Worm (Caenorhabditis elegans) whole organism, young adult: ENCODE results near the gene K03H6.5.

Experiments used
- F22D6.2 ChIP-seq: sonication (generic microtip); optimal IDR thresholded peaks from 2 replicates; lab custom pipeline; 2016; ENCODE audit warnings: mild to moderate bottlenecking, missing genetic modification characterization, missing compliant biosample characterization
- F23B12.7 ChIP-seq: sonication (generic microtip); optimal IDR thresholded peaks from 2 replicates; lab custom pipeline; 2017; ENCODE audit warnings: missing genetic modification characterization, mild to moderate bottlenecking, missing compliant biosample characterization, antibody characterized with exemption, moderate library complexity; ENCODE audit not compliant: insufficient read depth
- F57A8.1 ChIP-seq: fragments of 200-800 bp; sonication (Bioruptor generic); optimal IDR thresholded peaks from 2 replicates; lab custom pipeline; 2018; ENCODE audit warnings: mild to moderate bottlenecking, missing genetic modification characterization, moderate library complexity, missing compliant biosample characterization
- F57C9.4 ChIP-seq: sonication (generic microtip); optimal IDR thresholded peaks from 2 replicates; lab custom pipeline; 2017; ENCODE audit warnings: mild to moderate bottlenecking, missing genetic modification characterization, missing compliant biosample characterization
- K12H6.12 ChIP-seq: fragments of 200-800 bp; sonication (Bioruptor generic); optimal IDR thresholded peaks from 2 replicates; lab custom pipeline; 2018; ENCODE audit warnings: mild to moderate bottlenecking, missing genetic modification characterization, missing compliant biosample characterization
- Y67H2A.10 ChIP-seq: fragments of 200-800 bp; sonication (Bioruptor generic); conservative IDR thresholded peaks from 2 replicates; pipeline ENCODE4 v1.3.6; 2022; ENCODE audit warnings: missing genetic modification reagents, missing genetic modification characterization, missing compliant biosample characterization
- athp-1 ChIP-seq: sonication (generic microtip); optimal IDR thresholded peaks from 2 replicates; lab custom pipeline; 2017; ENCODE audit warnings: mild to moderate bottlenecking, missing genetic modification characterization, missing compliant biosample characterization
- attf-5 ChIP-seq: fragments of 200-800 bp; sonication (Bioruptor generic); optimal IDR thresholded peaks from 2 replicates; lab custom pipeline; 2018; ENCODE audit warnings: mild to moderate bottlenecking, missing genetic modification characterization, missing compliant biosample characterization
- bed-2 ChIP-seq: fragments of 200-800 bp; sonication (Bioruptor generic); IDR thresholded peaks from 2 replicates; pipeline ENCODE4 v1.3.6; 2022; ENCODE audit warnings: missing genetic modification reagents, missing genetic modification characterization, missing compliant biosample characterization
- cebp-1 ChIP-seq, 2 experiments: fragments of 200-800 bp in 1 of 2; sonication (Bioruptor generic) in 1 of 2; sonication (generic microtip) in 1 of 2; IDR thresholded peaks in 1 of 2; optimal IDR thresholded peaks in 1 of 2; 2 replicates each; pipeline versions ENCODE4 v1.3.6 to Lab custom; 2017 to 2022; ENCODE audit warnings: missing compliant biosample characterization in 2 of 2, missing genetic modification characterization in 2 of 2, mild to moderate bottlenecking in 1 of 2, missing genetic modification reagents in 1 of 2, moderate library complexity in 1 of 2
- cebp-2 ChIP-seq: fragments of 200-800 bp; sonication (Bioruptor generic); IDR thresholded peaks from 2 replicates; pipeline ENCODE4 v1.3.6; 2022; ENCODE audit warnings: missing genetic modification characterization, missing compliant biosample characterization
- ceh-27 ChIP-seq: fragments of 200-800 bp; sonication (Bioruptor generic); optimal IDR thresholded peaks from 2 replicates; lab custom pipeline; 2018; ENCODE audit warnings: mild to moderate bottlenecking, missing genetic modification characterization, moderate library complexity, missing compliant biosample characterization
- ceh-58 ChIP-seq: fragments of 200-800 bp; sonication (Bioruptor generic); IDR thresholded peaks from 2 replicates; pipeline ENCODE4 v1.3.6; 2022; ENCODE audit warnings: missing genetic modification characterization, missing compliant biosample characterization
- dox-1 ChIP-seq: fragments of 200-800 bp; sonication (Bioruptor generic); IDR thresholded peaks from 2 replicates; pipeline ENCODE4 v1.3.6; 2022; ENCODE audit warnings: missing genetic modification reagents, missing genetic modification characterization, missing compliant biosample characterization
- efl-1 ChIP-seq: fragments of 150-350 bp; optimal IDR thresholded peaks from 2 replicates; lab custom pipeline; 2014; ENCODE audit warnings: missing biosample characterization, missing genetic modification reagents, missing genetic modification characterization
- egl-18 ChIP-seq: fragments of 200-800 bp; sonication (Bioruptor generic); IDR thresholded peaks from 2 replicates; pipeline ENCODE4 v1.3.6; 2022; ENCODE audit warnings: missing genetic modification reagents, missing genetic modification characterization, missing compliant biosample characterization
- egrh-3 ChIP-seq: fragments of 200-800 bp; sonication (Bioruptor generic); IDR thresholded peaks from 2 replicates; pipeline ENCODE4 v1.3.6; 2022; ENCODE audit warnings: missing genetic modification reagents, missing genetic modification characterization, missing compliant biosample characterization
- ekl-4 ChIP-seq: fragments of 200-800 bp; sonication (Bioruptor generic); IDR thresholded peaks from 2 replicates; pipeline ENCODE4 v1.3.6; 2022; ENCODE audit warnings: missing genetic modification reagents, missing genetic modification characterization, missing compliant biosample characterization
- hmg-1.2 ChIP-seq: fragments of 200-800 bp; sonication (Bioruptor generic); IDR thresholded peaks from 2 replicates; pipeline ENCODE4 v1.3.6; 2022; ENCODE audit warnings: missing genetic modification reagents, missing genetic modification characterization, missing compliant biosample characterization
- lin-40 ChIP-seq: sonication (generic microtip); optimal IDR thresholded peaks from 2 replicates; lab custom pipeline; 2016; ENCODE audit warnings: missing genetic modification characterization, mild to moderate bottlenecking, missing compliant biosample characterization, missing genotype, missing genetic modification reagents
- lin-54 ChIP-seq: fragments of 200-800 bp; sonication (Bioruptor generic); optimal IDR thresholded peaks from 2 replicates; lab custom pipeline; 2018; ENCODE audit warnings: mild to moderate bottlenecking, missing genetic modification characterization, missing compliant biosample characterization
- lir-1 ChIP-seq: fragments of 200-800 bp; sonication (Bioruptor generic); conservative IDR thresholded peaks from 2 replicates; pipeline ENCODE4 v1.3.6; 2022; ENCODE audit warnings: missing genetic modification reagents, missing genetic modification characterization, missing compliant biosample characterization
- lsy-27 ChIP-seq: sonication (generic microtip); optimal IDR thresholded peaks from 2 replicates; lab custom pipeline; 2017; ENCODE audit warnings: missing genetic modification characterization, mild to moderate bottlenecking, missing compliant biosample characterization, antibody characterized with exemption, missing genotype, borderline replicate concordance; ENCODE audit not compliant: insufficient read depth
- mcd-1 ChIP-seq: fragments of 200-800 bp; sonication (Bioruptor generic); IDR thresholded peaks from 2 replicates; pipeline ENCODE4 v1.3.6; 2022; ENCODE audit warnings: missing genetic modification reagents, missing genetic modification characterization, missing compliant biosample characterization
- mel-28 ChIP-seq: sonication (generic microtip); optimal IDR thresholded peaks from 2 replicates; lab custom pipeline; 2016; ENCODE audit warnings: borderline replicate concordance, mild to moderate bottlenecking, missing genetic modification characterization, missing compliant biosample characterization
- nfyb-1 ChIP-seq: fragments of 200-800 bp; sonication (Bioruptor generic); IDR thresholded peaks from 2 replicates; pipeline ENCODE4 v1.3.6; 2022; ENCODE audit warnings: missing genetic modification reagents, missing genetic modification characterization, missing compliant biosample characterization
- nhr-27 ChIP-seq: fragments of 200-800 bp; sonication (Bioruptor generic); optimal IDR thresholded peaks from 2 replicates; lab custom pipeline; 2018; ENCODE audit warnings: mild to moderate bottlenecking, missing genetic modification characterization, moderate library complexity, missing compliant biosample characterization
- nhr-80 ChIP-seq: sonication (generic microtip); optimal IDR thresholded peaks from 2 replicates; lab custom pipeline; 2016; ENCODE audit warnings: missing genetic modification characterization, missing compliant biosample characterization
- pha-4 ChIP-seq: fragments of 150-350 bp; sonication (generic microtip); optimal IDR thresholded peaks from 2 replicates; lab custom pipeline; 2014; ENCODE audit warnings: missing biosample characterization, missing genetic modification reagents, missing genetic modification characterization
- rec-8 ChIP-seq, 2 experiments: sonication (generic microtip); optimal IDR thresholded peaks; 2 replicates each; lab custom pipeline; 2016; ENCODE audit warnings: mild to moderate bottlenecking in 2 of 2, missing genetic modification characterization in 2 of 2, missing genetic modification reagents in 2 of 2, missing genotype in 2 of 2, missing biosample characterization in 1 of 2, missing compliant biosample characterization in 1 of 2, moderate library complexity in 1 of 2
- sdz-38 ChIP-seq: sonication (generic microtip); optimal IDR thresholded peaks from 2 replicates; lab custom pipeline; 2016; ENCODE audit warnings: missing genotype, missing genetic modification characterization, missing compliant biosample characterization
- snpc-1.3 ChIP-seq: sonication (generic microtip); optimal IDR thresholded peaks from 2 replicates; lab custom pipeline; 2017; ENCODE audit warnings: missing genetic modification characterization, mild to moderate bottlenecking, missing compliant biosample characterization, antibody characterized with exemption, moderate library complexity, missing genotype, missing genetic modification reagents; ENCODE audit not compliant: insufficient read depth
- snpc-4 ChIP-seq, 5 experiments: fragments of 150-350 bp in 1 of 5; sonication (generic microtip) in 4 of 5; optimal IDR thresholded peaks; 2 replicates each; lab custom pipeline; 2014 to 2018; ENCODE audit warnings: missing genetic modification characterization in 5 of 5, missing biosample characterization in 3 of 5, antibody characterized with exemption in 2 of 5, mild to moderate bottlenecking in 2 of 5, missing compliant biosample characterization in 2 of 5, missing genotype in 2 of 5, moderate library complexity in 2 of 5, missing genetic modification reagents in 1 of 5
- sptf-2 ChIP-seq: fragments of 200-800 bp; sonication (Bioruptor generic); optimal IDR thresholded peaks from 2 replicates; lab custom pipeline; 2018; ENCODE audit warnings: mild to moderate bottlenecking, missing genetic modification characterization, missing compliant biosample characterization
- tbp1 ChIP-seq: fragments of 200-800 bp; sonication (Bioruptor generic); optimal IDR thresholded peaks from 2 replicates; lab custom pipeline; 2018; ENCODE audit warnings: mild to moderate bottlenecking, missing genetic modification characterization, missing compliant biosample characterization
- tbx-9 ChIP-seq: sonication (generic microtip); optimal IDR thresholded peaks from 2 replicates; lab custom pipeline; 2016; ENCODE audit warnings: borderline replicate concordance, missing genetic modification characterization, inconsistent platforms, missing compliant biosample characterization
- zfh-2 ChIP-seq: fragments of 200-800 bp; sonication (Bioruptor generic); conservative IDR thresholded peaks from 2 replicates; pipeline ENCODE4 v1.3.6; 2022; ENCODE audit warnings: missing genetic modification reagents, missing genetic modification characterization, missing compliant biosample characterization
- ztf-18 ChIP-seq: sonication (generic microtip); optimal IDR thresholded peaks from 2 replicates; lab custom pipeline; 2016; ENCODE audit warnings: missing genotype, mild to moderate bottlenecking, missing genetic modification characterization, missing compliant biosample characterization
- ztf-25 ChIP-seq: fragments of 200-800 bp; sonication (Bioruptor generic); IDR thresholded peaks from 2 replicates; pipeline ENCODE4 v1.3.6; 2022; ENCODE audit warnings: missing genetic modification reagents, missing genetic modification characterization, missing compliant biosample characterization
- ztf-26 ChIP-seq: sonication (generic microtip); optimal IDR thresholded peaks from 2 replicates; lab custom pipeline; 2017; ENCODE audit warnings: missing genetic modification characterization, missing compliant biosample characterization
- ztf-3 ChIP-seq: fragments of 200-800 bp; sonication (Bioruptor generic); optimal IDR thresholded peaks from 2 replicates; lab custom pipeline; 2018; ENCODE audit warnings: mild to moderate bottlenecking, missing genetic modification characterization, missing compliant biosample characterization

Gene K03H6.5

ce11 chrIV:1514415-1514814, 21.8 kb downstream of the K03H6.5 start (continued):
- no peak for TF ChIP-seq efl-1 (GFP tag; lab: Kevin White, UChicago)
- no peak for TF ChIP-seq ekl-4 (GFP tag; lab: Robert Waterston, UW)
- TF ChIP-seq zfh-2, result 0 out of 2 replicates have a peak, but pooled peaks have one; percentile 32
- TF ChIP-seq ztf-3 (GFP tag; lab: Kevin White, UChicago), result no peak
- TF ChIP-seq snpc-1.3 (tag; lab: Kevin White, UChicago), result peak; percentile 14

- TF ChIP-seq F23B12.7 (tag; lab: Kevin White, UChicago) (no peak), sptf-2 (no peak), sdz-38 (no peak), lir-1 (GFP tag; lab: Robert Waterston, UW) (no peak), snpc-4 (GFP tag; optimal IDR thresholded peaks at IDR 0.05; lab: Kevin White, UChicago) (no peak), snpc-4 (tag; optimal IDR thresholded peaks at IDR 0.05; lab: Kevin White, UChicago) (no peak), egrh-3 (GFP tag; lab: Robert Waterston, UW) (no peak), cebp-1 (GFP tag; IDR thresholded peaks at IDR 0.05; lab: Robert Waterston, UW) (no peak), cebp-1 (tag; optimal IDR thresholded peaks at IDR 0.05; lab: Kevin White, UChicago) (no peak), tbx-9 (no peak), Y67H2A.10 (GFP tag; lab: Robert Waterston, UW) (no peak), attf-5 (GFP tag; lab: Kevin White, UChicago) (no peak), rec-8 (tag; optimal IDR thresholded peaks at IDR 0.05; lab: Kevin White, UChicago) (no peak), bed-2 (GFP tag; lab: Robert Waterston, UW) (no peak), ekl-4 (GFP tag; lab: Robert Waterston, UW) (no peak), egl-18 (GFP tag; lab: Robert Waterston, UW) (no peak), F22D6.2 (tag; lab: Kevin White, UChicago) (no peak), mel-28 (no peak)
Measured at ce11 chrIV:1512944-1513343, 23.3 kb downstream of the K03H6.5 start.

- TF ChIP-seq nhr-27 (tag; lab: Kevin White, UChicago), result no peak
- TF ChIP-seq tbx-9, result no peak
- TF ChIP-seq nfyb-1 (GFP tag; lab: Robert Waterston, UW), result no peak
- peak; percentile 24 for TF ChIP-seq nhr-80 (tag; lab: Kevin White, UChicago)
- TF ChIP-seq rec-8 (tag; optimal IDR thresholded peaks at IDR 0.05; lab: Kevin White, UChicago), result no peak
Measured at ce11 chrIV:1510241-1510640, 26.0 kb downstream of the K03H6.5 start, which contains the start of gene txt-4. txt-4 (plus strand) TSS chrIV:1510564.

ce11 chrIV:1497448-1497847, 38.8 kb downstream of the K03H6.5 start, which contains the start of gene hxk-3:
hxk-3 (plus strand) TSS chrIV:1497626.
- TF ChIP-seq lsy-27 (tag; lab: Kevin White, UChicago) (no peak), hmg-1.2 (peak; percentile 97), mel-28 (no peak), cebp-1 (GFP tag; IDR thresholded peaks at IDR 0.05; lab: Robert Waterston, UW) (no peak), cebp-1 (tag; optimal IDR thresholded peaks at IDR 0.05; lab: Kevin White, UChicago) (peak; percentile 44), ztf-25 (GFP tag; lab: Robert Waterston, UW) (no peak), ceh-27 (GFP tag; lab: Kevin White, UChicago) (peak; percentile 49), tbp1 (GFP tag; lab: Kevin White, UChicago) (peak; percentile 2), cebp-2 (GFP tag; lab: Robert Waterston, UW) (no peak), F22D6.2 (tag; lab: Kevin White, UChicago) (no peak), ztf-26 (tag; lab: Kevin White, UChicago) (peak; percentile 55), K12H6.12 (tag; lab: Kevin White, UChicago) (peak; percentile 33), dox-1 (GFP tag; lab: Robert Waterston, UW) (peak; percentile 51), attf-5 (GFP tag; lab: Kevin White, UChicago) (peak; percentile 56), ceh-58 (GFP tag; lab: Robert Waterston, UW) (no peak), F57C9.4 (tag; lab: Kevin White, UChicago) (no peak), athp-1 (tag; lab: Kevin White, UChicago) (peak; percentile 1), mcd-1 (GFP tag; lab: Robert Waterston, UW) (peak; percentile 65), F57A8.1 (no peak), pha-4 (tag; lab: Kevin White, UChicago) (no peak), lin-40 (tag; lab: Kevin White, UChicago) (peak; percentile 34), lin-54 (GFP tag; lab: Kevin White, UChicago) (peak; percentile 22), snpc-4 (GFP tag; optimal IDR thresholded peaks at IDR 0.05; lab: Kevin White, UChicago) (no peak), snpc-4 (tag; optimal IDR thresholded peaks at IDR 0.05; lab: Kevin White, UChicago) (peak in 1 of 4 experiments; percentile 24), ztf-18 (tag; lab: Kevin White, UChicago) (peak; percentile 26)
